Worm (Caenorhabditis elegans): Measurements from ENCODE around the gene nhr-208.

DNA sequence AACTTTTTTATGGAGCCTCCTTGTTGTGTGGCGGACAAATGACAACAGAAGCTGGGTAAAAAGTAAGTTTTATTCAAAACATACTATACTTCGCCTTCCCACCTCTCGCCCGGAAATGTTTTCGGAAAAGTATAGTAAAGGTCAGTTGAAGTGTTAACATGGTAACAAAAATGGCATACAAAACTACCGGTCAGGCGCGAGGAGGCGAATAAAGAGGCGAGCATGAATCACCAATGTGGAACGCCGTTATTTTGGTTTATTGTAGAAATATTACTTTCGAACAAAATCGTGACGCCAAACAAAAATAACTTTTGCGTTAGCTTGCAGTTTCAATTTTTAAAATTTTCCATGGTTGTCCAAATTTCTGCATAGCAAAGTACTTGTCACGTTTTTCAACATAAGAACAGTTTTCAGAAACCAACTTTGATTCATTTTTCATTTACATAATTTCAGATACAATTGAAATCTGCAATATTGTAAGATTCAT lies 23.5 kb downstream of the nhr-208 start, which contains the start of gene C13C4.8:
- TF ChIP-seq flt-1 (GFP tag; IDR thresholded peaks at IDR 0.05) (no peak), tab-1 (GFP tag; IDR thresholded peaks at IDR 0.05) (no peak), cog-1 (tag; optimal IDR thresholded peaks at IDR 0.05) (no peak), klf-2 (GFP tag; conservative IDR thresholded peaks at IDR 0.05) (no peak), ztf-29 (GFP tag; IDR thresholded peaks at IDR 0.05) (no peak)

Measured in whole organism, midembryonic.